Fruit fly (Drosophila melanogaster) whole organism: ENCODE results near the gene pinta.

Experiments used
- CG8478 ChIP-seq: fragments of >200 bp; optimal IDR thresholded peaks from 2 replicates; lab custom pipeline; 2018; ENCODE audit warnings: inconsistent platforms
- Dll ChIP-seq: fragments of >200 bp; optimal IDR thresholded peaks from 2 replicates; lab custom pipeline; 2017
- EcR ChIP-seq, 2 experiments: fragments of >200 bp; optimal IDR thresholded peaks; 2 replicates each; lab custom pipeline; 2017; ENCODE audit warnings: missing biosample characterization in 2 of 2, missing genetic modification characterization in 2 of 2, missing genetic modification reagents in 2 of 2
- pan ChIP-seq: fragments of >200 bp; optimal IDR thresholded peaks from 2 replicates; lab custom pipeline; 2017
- psq ChIP-seq: fragments of >200 bp; optimal IDR thresholded peaks from 2 replicates; lab custom pipeline; 2017
- usp ChIP-seq: fragments of >200 bp; optimal IDR thresholded peaks from 2 replicates; lab custom pipeline; 2017; ENCODE audit warnings: missing biosample characterization, missing genetic modification characterization, mixed read lengths

The pinta gene

dm6 chr3R:22454397-22455334, 29.9 kb upstream of the pinta start:
- TF ChIP-seq CG8478 (lab: Kevin White, UChicago) = no peak
- TF ChIP-seq Dll = no peak
- no peak for TF ChIP-seq pan (lab: Kevin White, UChicago)
- no peak for TF ChIP-seq psq (lab: Kevin White, UChicago)
- TF ChIP-seq EcR (GFP tag; optimal IDR thresholded peaks at IDR 0.05; lab: Kevin White, UChicago) = no peak
- TF ChIP-seq usp (GFP tag; lab: Kevin White, UChicago) = no peak

dm6 chr3R:22449871-22450424, 25.2 kb upstream of the pinta start:
- TF ChIP-seq CG8478 (lab: Kevin White, UChicago) = no peak
- no peak for TF ChIP-seq psq (lab: Kevin White, UChicago)
- no peak for TF ChIP-seq usp (GFP tag; lab: Kevin White, UChicago)

dm6 chr3R:22447874-22448254, 23.1 kb upstream of the pinta start, which contains the start of gene CG34376:
Gene CG34376, plus strand, starts transcription at chr3R:22448099.
- TF ChIP-seq psq (lab: Kevin White, UChicago) = peak; percentile 61
- no peak for TF ChIP-seq EcR (GFP tag; optimal IDR thresholded peaks at IDR 0.05; lab: Kevin White, UChicago)

dm6 chr3R:22447195-22447873, 22.6 kb upstream of the pinta start, which contains the start of gene CG34288:
Gene CG34288, minus strand, starts transcription at chr3R:22447263.
- no peak for TF ChIP-seq psq (lab: Kevin White, UChicago)
- no peak for TF ChIP-seq pan (lab: Kevin White, UChicago)
- TF ChIP-seq usp (GFP tag; lab: Kevin White, UChicago) = no peak
- no peak for TF ChIP-seq Dll
- no peak for TF ChIP-seq CG8478 (lab: Kevin White, UChicago)
- no peak for TF ChIP-seq EcR (GFP tag; optimal IDR thresholded peaks at IDR 0.05; lab: Kevin White, UChicago)

dm6 chr3R:22446493-22446892, 21.8 kb upstream of the pinta start, which contains the start of gene CG12499:
Gene CG12499, minus strand, starts transcription at chr3R:22446587.
- TF ChIP-seq Dll = no peak
- no peak for TF ChIP-seq psq (lab: Kevin White, UChicago)
- TF ChIP-seq CG8478 (lab: Kevin White, UChicago) = no peak
- TF ChIP-seq pan (lab: Kevin White, UChicago) = no peak
- TF ChIP-seq EcR (GFP tag; optimal IDR thresholded peaks at IDR 0.05; lab: Kevin White, UChicago) = no peak

- TF ChIP-seq usp (GFP tag; lab: Kevin White, UChicago) (no peak), psq (lab: Kevin White, UChicago) (no peak), CG8478 (lab: Kevin White, UChicago) (no peak), EcR (GFP tag; optimal IDR thresholded peaks at IDR 0.05; lab: Kevin White, UChicago) (no peak), pan (lab: Kevin White, UChicago) (no peak), Dll (no peak)
These were observed 13.6 kb upstream of the pinta start for dm6 chr3R:22438301-22438700.

DNA sequence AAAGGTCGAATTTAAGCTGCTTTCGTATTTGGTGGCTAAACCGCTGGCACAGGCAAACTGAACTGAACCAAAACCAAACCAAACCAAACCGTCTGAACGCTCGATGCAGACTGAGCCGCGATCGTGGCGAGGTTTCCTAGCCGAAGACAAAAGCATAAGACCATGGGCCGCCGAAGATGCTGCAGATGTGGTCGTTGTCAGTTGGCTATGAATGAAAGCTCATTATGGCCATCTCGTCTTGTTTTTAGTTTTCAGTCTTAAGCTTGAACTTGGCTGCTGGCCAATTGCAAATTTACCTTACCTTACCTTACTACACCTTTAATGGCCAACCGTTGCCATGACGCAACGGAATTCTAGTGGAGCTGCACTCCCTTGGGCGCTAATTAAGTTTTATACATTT, 11.3 kb upstream of the pinta start, which contains the start of gene CG13847:
Gene CG13847, minus strand, starts transcription at position 101 of the 400 bp plus-strand sequence.
- TF ChIP-seq pan (lab: Kevin White, UChicago) (no peak), EcR (GFP tag; optimal IDR thresholded peaks at IDR 0.05; lab: Kevin White, UChicago) (no peak)

dm6 chr3R:22432200-22432804, 7.6 kb upstream of the pinta start:
- TF ChIP-seq Dll = no peak
- TF ChIP-seq usp (GFP tag; lab: Kevin White, UChicago) = no peak
- no peak for TF ChIP-seq CG8478 (lab: Kevin White, UChicago)
- TF ChIP-seq pan (lab: Kevin White, UChicago) = no peak
- no peak for TF ChIP-seq EcR (GFP tag; optimal IDR thresholded peaks at IDR 0.05; lab: Kevin White, UChicago)
- TF ChIP-seq psq (lab: Kevin White, UChicago) = no peak

DNA sequence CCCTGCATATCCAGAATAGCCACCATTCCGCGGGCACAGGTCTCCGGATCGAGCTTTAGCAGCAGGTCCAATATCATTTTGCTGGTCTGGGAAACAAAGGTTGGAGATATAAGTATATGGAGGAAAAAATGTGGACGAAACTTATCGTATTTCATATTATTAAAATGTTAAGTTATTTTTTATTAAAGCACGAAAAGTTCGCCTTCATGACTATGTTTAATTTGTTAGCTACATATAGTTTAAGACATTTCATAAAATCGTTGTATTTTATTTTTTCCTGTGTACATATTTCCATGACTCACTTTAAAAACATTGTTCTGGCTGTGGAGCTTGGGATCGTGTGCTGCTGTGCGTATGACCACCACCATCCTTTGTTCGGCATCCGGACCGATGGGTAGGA, 733 bp downstream of the pinta start:
- TF ChIP-seq usp (GFP tag; lab: Kevin White, UChicago) = no peak
- no peak for TF ChIP-seq EcR (GFP tag; optimal IDR thresholded peaks at IDR 0.05; lab: Kevin White, UChicago)
- TF ChIP-seq Dll = no peak
- TF ChIP-seq pan (lab: Kevin White, UChicago) = no peak
- no peak for TF ChIP-seq psq (lab: Kevin White, UChicago)

DNA sequence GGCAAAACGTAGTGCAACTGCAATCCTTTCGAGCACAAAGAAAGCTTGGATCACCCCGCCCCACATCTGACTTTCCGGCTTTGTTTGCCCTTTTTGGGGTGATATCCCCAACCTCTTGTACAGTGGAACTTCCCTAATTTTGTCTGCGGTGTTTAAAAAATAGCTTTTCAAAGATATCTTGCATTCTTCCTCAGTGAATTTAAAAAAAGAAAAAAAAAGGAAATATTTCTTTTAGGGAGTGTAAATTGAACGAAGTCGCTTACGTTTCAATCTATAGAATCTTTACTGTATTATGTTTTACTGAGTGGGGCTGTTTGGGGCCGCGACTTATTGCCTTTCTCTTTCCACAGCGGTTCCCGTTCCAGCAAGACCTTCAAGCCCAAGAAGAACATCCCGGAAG, 3.1 kb downstream of the pinta start:
- TF ChIP-seq EcR (GFP tag; optimal IDR thresholded peaks at IDR 0.05; lab: Kevin White, UChicago) (no peak), Dll (no peak), CG8478 (lab: Kevin White, UChicago) (no peak), usp (GFP tag; lab: Kevin White, UChicago) (no peak), pan (lab: Kevin White, UChicago) (no peak), psq (lab: Kevin White, UChicago) (no peak)

dm6 chr3R:22420911-22421310, 3.8 kb downstream of the pinta start, which contains the start of the genes Nop56 and mats:
Gene Nop56, minus strand, starts transcription at chr3R:22421068.
Gene mats, plus strand, starts transcription at chr3R:22421161.
- no peak for TF ChIP-seq psq (lab: Kevin White, UChicago)
- no peak for TF ChIP-seq EcR (GFP tag; optimal IDR thresholded peaks at IDR 0.05; lab: Kevin White, UChicago)
- no peak for TF ChIP-seq usp (GFP tag; lab: Kevin White, UChicago)
- no peak for TF ChIP-seq pan (lab: Kevin White, UChicago)
